Worm (Caenorhabditis elegans): ENCODE measurements around the gene C17H11.6.

ce11 chrX:8139146-8139545 is 64.4 kb downstream of the C17H11.6 start, which contains the start of gene C02B8.3:
- TF ChIP-seq nhr-90 (tag; optimal IDR thresholded peaks at IDR 0.05) (no peak), C06A6.2 (GFP tag; conservative IDR thresholded peaks at IDR 0.05) (no peak), cebp-2 (GFP tag; IDR thresholded peaks at IDR 0.05) (no peak), T07F8.4 (tag; optimal IDR thresholded peaks at IDR 0.05) (no peak), madf-3 (GFP tag; IDR thresholded peaks at IDR 0.05) (no peak), zfh-2 (GFP tag; conservative IDR thresholded peaks at IDR 0.05) (no peak), nfya-2 (GFP tag; IDR thresholded peaks at IDR 0.05) (no peak), ztf-28 (GFP tag; IDR thresholded peaks at IDR 0.05) (no peak)
